Fruit fly (Drosophila melanogaster) whole organism, embryonic: ENCODE results near the gene CG33110.

Experiments
- Atf6 ChIP-seq: fragments of 200-800 bp; sonication (Bioruptor generic); IDR thresholded peaks from 2 replicates; pipeline ENCODE4 v1.3.6; 2022; ENCODE audit warnings: missing biosample characterization, missing genetic modification characterization
- B-H2 ChIP-seq: fragments of 200-800 bp; sonication (Bioruptor generic); optimal IDR thresholded peaks from 2 replicates; lab custom pipeline; 2018; ENCODE audit warnings: missing biosample characterization, mild to moderate bottlenecking, missing genetic modification characterization
- BEAF-32 ChIP-seq: fragments of 200-800 bp; sonication (Bioruptor generic); optimal IDR thresholded peaks from 3 replicates; lab custom pipeline; 2017; ENCODE audit warnings: missing biosample characterization, missing genetic modification characterization, mild to moderate bottlenecking, moderate library complexity, missing genetic modification reagents
- Bdp1 ChIP-seq: fragments of 200-800 bp; sonication (Bioruptor generic); optimal IDR thresholded peaks from 3 replicates; lab custom pipeline; 2016; ENCODE audit warnings: missing biosample characterization, missing genetic modification characterization
- CG10274 ChIP-seq: fragments of 200-800 bp; sonication (Bioruptor generic); optimal IDR thresholded peaks from 3 replicates; lab custom pipeline; 2017; ENCODE audit warnings: missing biosample characterization, mild to moderate bottlenecking, missing genetic modification characterization
- CG11560 ChIP-seq: fragments of 200-800 bp; sonication (Bioruptor generic); IDR thresholded peaks from 3 replicates; pipeline ENCODE4 v1.3.6; 2022; ENCODE audit warnings: missing biosample characterization, missing genetic modification characterization
- CG12236 ChIP-seq: fragments of 200-800 bp; sonication (Bioruptor generic); optimal IDR thresholded peaks from 2 replicates; lab custom pipeline; 2016; ENCODE audit warnings: missing biosample characterization, missing genetic modification characterization
- CG12942 ChIP-seq: fragments of 200-800 bp; sonication (Bioruptor generic); optimal IDR thresholded peaks from 3 replicates; lab custom pipeline; 2016; ENCODE audit warnings: missing biosample characterization, missing genetic modification characterization
- CG14965 ChIP-seq: fragments of 200-800 bp; sonication (Bioruptor generic); optimal IDR thresholded peaks from 2 replicates; lab custom pipeline; 2016; ENCODE audit warnings: missing biosample characterization, missing genetic modification characterization, borderline replicate concordance
- CG15601 ChIP-seq: fragments of 200-800 bp; sonication (Bioruptor generic); optimal IDR thresholded peaks from 3 replicates; lab custom pipeline; 2019; ENCODE audit warnings: missing biosample characterization, mild to moderate bottlenecking, missing genetic modification characterization, moderate library complexity
- CG17568 ChIP-seq: fragments of 200-800 bp; sonication (Bioruptor generic); optimal IDR thresholded peaks from 2 replicates; lab custom pipeline; 2018; ENCODE audit warnings: missing biosample characterization, mild to moderate bottlenecking, missing genetic modification characterization, moderate library complexity
- CG17912 ChIP-seq: fragments of 200-800 bp; sonication (Bioruptor generic); optimal IDR thresholded peaks from 2 replicates; lab custom pipeline; 2018; ENCODE audit warnings: missing biosample characterization, mild to moderate bottlenecking, missing genetic modification characterization
- CG3838 ChIP-seq: fragments of 200-800 bp; sonication (Bioruptor generic); optimal IDR thresholded peaks from 3 replicates; lab custom pipeline; 2016; ENCODE audit warnings: missing biosample characterization, missing genetic modification characterization
- CG4424 ChIP-seq: fragments of 200-800 bp; sonication (Bioruptor generic); optimal IDR thresholded peaks from 3 replicates; lab custom pipeline; 2016; ENCODE audit warnings: missing biosample characterization, missing genetic modification characterization
- CG8478 ChIP-seq: fragments of >200 bp; optimal IDR thresholded peaks from 2 replicates; lab custom pipeline; 2018
- CG8924 ChIP-seq: fragments of 200-800 bp; optimal IDR thresholded peaks from 3 replicates; lab custom pipeline; 2019; ENCODE audit warnings: missing biosample characterization, mild to moderate bottlenecking, missing genetic modification characterization, moderate library complexity
- CG9797 ChIP-seq: fragments of 200-800 bp; sonication (Bioruptor generic); optimal IDR thresholded peaks from 3 replicates; lab custom pipeline; 2018; ENCODE audit warnings: missing biosample characterization, mild to moderate bottlenecking, missing genetic modification characterization
- CG9932 ChIP-seq: fragments of 200-800 bp; sonication (Bioruptor generic); IDR thresholded peaks from 2 replicates; pipeline ENCODE4 v1.3.6; 2022; ENCODE audit warnings: missing biosample characterization, missing genetic modification characterization
- E2f2 ChIP-seq: fragments of 200-800 bp; sonication (Bioruptor generic); IDR thresholded peaks from 2 replicates; pipeline ENCODE4 v1.3.6; 2022; ENCODE audit warnings: missing biosample characterization, missing genetic modification characterization
- Eip74EF ChIP-seq, 2 experiments: fragments of 200-800 bp in 1 of 2; fragments of >200 bp in 1 of 2; sonication (Bioruptor generic) in 1 of 2; optimal IDR thresholded peaks; 2 replicates each; lab custom pipeline; 2017 to 2019; ENCODE audit warnings: missing biosample characterization in 2 of 2, missing genetic modification characterization in 2 of 2, mild to moderate bottlenecking in 1 of 2, moderate library complexity in 1 of 2
- Fer2 ChIP-seq: fragments of 200-800 bp; sonication (Bioruptor generic); optimal IDR thresholded peaks from 2 replicates; lab custom pipeline; 2018; ENCODE audit warnings: missing biosample characterization, mild to moderate bottlenecking, missing genetic modification characterization, moderate library complexity
- Gug ChIP-seq: fragments of 200-800 bp; sonication (Bioruptor generic); IDR thresholded peaks from 4 replicates; pipeline ENCODE4 v1.3.6; 2022; ENCODE audit warnings: missing biosample characterization, missing genetic modification characterization
- H15 ChIP-seq: fragments of 200-800 bp; sonication (Bioruptor generic); IDR thresholded peaks from 3 replicates; pipeline ENCODE4 v1.3.6; 2022; ENCODE audit warnings: missing biosample characterization, missing genetic modification characterization
- Jarid2 ChIP-seq: fragments of 200-800 bp; sonication (Bioruptor generic); optimal IDR thresholded peaks from 3 replicates; lab custom pipeline; 2017; ENCODE audit warnings: mild to moderate bottlenecking, missing biosample characterization, missing genetic modification reagents, missing genetic modification characterization
- MTF-1 ChIP-seq: fragments of 200-800 bp; sonication (Bioruptor generic); optimal IDR thresholded peaks from 2 replicates; lab custom pipeline; 2018; ENCODE audit warnings: missing biosample characterization, mild to moderate bottlenecking, missing genetic modification characterization, borderline replicate concordance
- NC2α ChIP-seq: fragments of 200-800 bp; sonication (Bioruptor generic); optimal IDR thresholded peaks from 2 replicates; lab custom pipeline; 2016; ENCODE audit warnings: missing biosample characterization, missing genetic modification characterization
- Oaz ChIP-seq: fragments of 200-800 bp; sonication (Bioruptor generic); IDR thresholded peaks from 2 replicates; pipeline ENCODE4 v1.3.6; 2022; ENCODE audit warnings: missing biosample characterization, missing genetic modification characterization
- Opbp ChIP-seq: fragments of 200-800 bp; sonication (Bioruptor generic); IDR thresholded peaks from 3 replicates; pipeline ENCODE4 v1.3.6; 2022; ENCODE audit warnings: missing biosample characterization, missing genetic modification characterization; ENCODE audit not compliant: partially characterized antibody
- Six4 ChIP-seq: fragments of 200-800 bp; sonication (Bioruptor generic); optimal IDR thresholded peaks from 2 replicates; lab custom pipeline; 2016; ENCODE audit warnings: missing biosample characterization, missing genetic modification characterization
- Stat92E ChIP-seq, 3 experiments: fragments of >200 bp in 2 of 3; fragments of 200-800 bp in 1 of 3; sonication (Bioruptor generic) in 1 of 3; optimal IDR thresholded peaks; 2 replicates each; lab custom pipeline; 2017 to 2019; ENCODE audit warnings: missing biosample characterization in 3 of 3, missing genetic modification characterization in 3 of 3, mild to moderate bottlenecking in 1 of 3, moderate library complexity in 1 of 3
- Taf1 ChIP-seq: fragments of 200-800 bp; sonication (Bioruptor generic); IDR thresholded peaks from 2 replicates; pipeline ENCODE4 v1.3.6; 2022; ENCODE audit warnings: missing biosample characterization, missing genetic modification characterization
- Tbp ChIP-seq: fragments of >200 bp; optimal IDR thresholded peaks from 2 replicates; lab custom pipeline; 2018; ENCODE audit warnings: missing biosample characterization, missing genetic modification characterization
- Xbp1 ChIP-seq: fragments of 200-800 bp; sonication (Bioruptor generic); optimal IDR thresholded peaks from 3 replicates; lab custom pipeline; 2016; ENCODE audit warnings: missing biosample characterization, mild to moderate bottlenecking, missing genetic modification characterization
- ato ChIP-seq: fragments of 200-800 bp; sonication (Bioruptor generic); IDR thresholded peaks from 2 replicates; pipeline ENCODE4 v1.3.6; 2022; ENCODE audit warnings: missing biosample characterization, missing genetic modification characterization; ENCODE audit not compliant: partially characterized antibody
- br ChIP-seq: fragments of >200 bp; optimal IDR thresholded peaks from 2 replicates; lab custom pipeline; 2017
- ewg ChIP-seq: fragments of 200-800 bp; sonication (Bioruptor generic); optimal IDR thresholded peaks from 3 replicates; lab custom pipeline; 2017; ENCODE audit warnings: mild to moderate bottlenecking, missing biosample characterization, missing genetic modification reagents, missing genetic modification characterization
- kah ChIP-seq: fragments of 200-800 bp; sonication (Bioruptor generic); optimal IDR thresholded peaks from 2 replicates; lab custom pipeline; 2018; ENCODE audit warnings: missing biosample characterization, mild to moderate bottlenecking, missing genetic modification characterization
- lola ChIP-seq, 3 experiments: fragments of >200 bp in 2 of 3; fragments of 200-800 bp in 1 of 3; sonication (Bioruptor generic) in 1 of 3; optimal IDR thresholded peaks; 2 replicates each; lab custom pipeline; 2017 to 2019; ENCODE audit warnings: missing biosample characterization in 3 of 3, missing genetic modification characterization in 3 of 3, mild to moderate bottlenecking in 1 of 3, moderate library complexity in 1 of 3
- mld ChIP-seq: fragments of 200-800 bp; sonication (Bioruptor generic); IDR thresholded peaks from 3 replicates; pipeline ENCODE4 v1.3.6; 2022; ENCODE audit warnings: missing biosample characterization, missing genetic modification characterization; ENCODE audit not compliant: partially characterized antibody
- nom ChIP-seq: fragments of 200-800 bp; sonication (Bioruptor generic); optimal IDR thresholded peaks from 2 replicates; lab custom pipeline; 2017; ENCODE audit warnings: missing biosample characterization, missing genetic modification characterization, mild to moderate bottlenecking, moderate library complexity, missing genetic modification reagents
- p53 ChIP-seq: fragments of 200-800 bp; sonication (Bioruptor generic); optimal IDR thresholded peaks from 2 replicates; lab custom pipeline; 2016; ENCODE audit warnings: missing biosample characterization, missing genetic modification characterization
- pita ChIP-seq: fragments of 200-800 bp; sonication (Bioruptor generic); optimal IDR thresholded peaks from 2 replicates; lab custom pipeline; 2017; ENCODE audit warnings: missing biosample characterization, mild to moderate bottlenecking, missing genetic modification characterization
- schlank ChIP-seq: fragments of 200-800 bp; sonication (Bioruptor generic); optimal IDR thresholded peaks from 2 replicates; lab custom pipeline; 2018; ENCODE audit warnings: missing biosample characterization, mild to moderate bottlenecking, missing genetic modification characterization
- sima ChIP-seq: fragments of 200-800 bp; sonication (Bioruptor generic); optimal IDR thresholded peaks from 2 replicates; lab custom pipeline; 2016; ENCODE audit warnings: missing biosample characterization, missing genetic modification characterization
- slbo ChIP-seq: fragments of 200-800 bp; sonication (Bioruptor generic); IDR thresholded peaks from 2 replicates; pipeline ENCODE4 v1.3.6; 2022; ENCODE audit warnings: missing biosample characterization, missing genetic modification characterization
- tgo ChIP-seq: fragments of 200-800 bp; sonication (Bioruptor generic); IDR thresholded peaks from 3 replicates; pipeline ENCODE4 v1.3.6; 2022; ENCODE audit warnings: missing biosample characterization, missing genetic modification characterization
- wdn ChIP-seq: fragments of 200-800 bp; sonication (Bioruptor generic); IDR thresholded peaks from 2 replicates; pipeline ENCODE4 v1.3.6; 2022; ENCODE audit warnings: missing biosample characterization, missing genetic modification characterization
- wek ChIP-seq: fragments of 200-800 bp; sonication (Bioruptor generic); optimal IDR thresholded peaks from 3 replicates; lab custom pipeline; 2018; ENCODE audit warnings: missing biosample characterization, mild to moderate bottlenecking, missing genetic modification characterization, moderate library complexity
- zf30C ChIP-seq: fragments of 200-800 bp; sonication (Bioruptor generic); optimal IDR thresholded peaks from 3 replicates; lab custom pipeline; 2018; ENCODE audit warnings: missing biosample characterization, mild to moderate bottlenecking, missing genetic modification characterization

The CG33110 gene

dm6 chr3R:22587419-22587963 lies 17.5 kb downstream of the CG33110 start, which contains the start of gene Efa6 (continued):
- TF ChIP-seq lola (GFP tag; optimal IDR thresholded peaks at IDR 0.05; lab: Kevin White, UChicago) (peak in 1 of 3 experiments; percentile 42), CG9797 (peak; percentile 45), Eip74EF (GFP tag; optimal IDR thresholded peaks at IDR 0.05; lab: Kevin White, UChicago) (peak in 1 of 2 experiments; percentile 0), sima (GFP tag; lab: Kevin White, UChicago) (no peak), Tbp (GFP tag; lab: Kevin White, UChicago) (no peak), ato (GFP tag; lab: Robert Waterston, UW) (peak; percentile 66; the same call in 1 of the 2 replicates), ewg (GFP tag; lab: Kevin White, UChicago) (no peak), slbo (peak; percentile 53), CG14965 (GFP tag; lab: Kevin White, UChicago) (no peak), Gug (GFP tag; lab: Robert Waterston, UW) (no peak), pita (GFP tag; lab: Kevin White, UChicago) (no peak), CG10274 (GFP tag; lab: Kevin White, UChicago) (no peak), p53 (GFP tag; lab: Kevin White, UChicago) (no peak), nom (GFP tag; lab: Kevin White, UChicago) (peak; percentile 54), CG17568 (GFP tag; lab: Kevin White, UChicago) (no peak), mld (GFP tag; lab: Robert Waterston, UW) (peak; percentile 86; the same call in 2 of the 3 replicates), B-H2 (GFP tag; lab: Kevin White, UChicago) (peak; percentile 55), NC2α (GFP tag; lab: Kevin White, UChicago) (no peak), CG8478 (no peak), schlank (tag; lab: Kevin White, UChicago) (peak; percentile 2), E2f2 (GFP tag; lab: Robert Waterston, UW) (peak; percentile 91), H15 (GFP tag; lab: Robert Waterston, UW) (no peak), Six4 (GFP tag; lab: Kevin White, UChicago) (no peak), CG8924 (peak; percentile 92), Taf1 (GFP tag; lab: Robert Waterston, UW) (0 out of 2 replicates have a peak, but pooled peaks have one; percentile 14), CG15601 (tag; lab: Kevin White, UChicago) (peak; percentile 59), Oaz (GFP tag; lab: Robert Waterston, UW) (no peak), CG12942 (GFP tag; lab: Kevin White, UChicago) (peak; percentile 41), CG12236 (GFP tag; lab: Kevin White, UChicago) (no peak), zf30C (GFP tag; lab: Kevin White, UChicago) (no peak), CG4424 (GFP tag; lab: Kevin White, UChicago) (peak; percentile 56), BEAF-32 (GFP tag; lab: Kevin White, UChicago) (peak; percentile 96), kah (GFP tag; lab: Kevin White, UChicago) (no peak), MTF-1 (GFP tag; lab: Kevin White, UChicago) (no peak), wdn (no peak), Stat92E (GFP tag; optimal IDR thresholded peaks at IDR 0.05; lab: Kevin White, UChicago) (peak in 1 of 3 experiments; percentile 62), Fer2 (tag; lab: Kevin White, UChicago) (no peak), CG11560 (tag; lab: Robert Waterston, UW) (peak; percentile 37; the same call in 1 of the 3 replicates), Bdp1 (GFP tag; lab: Kevin White, UChicago) (no peak), CG17912 (GFP tag; lab: Kevin White, UChicago) (no peak), tgo (GFP tag; lab: Robert Waterston, UW) (0 out of 3 replicates have a peak, but pooled peaks have one; percentile 18), CG9932 (GFP tag; lab: Robert Waterston, UW) (peak; percentile 73), wek (no peak), Opbp (GFP tag; lab: Robert Waterston, UW) (peak; percentile 86; the same call in 1 of the 3 replicates), br (no peak), CG3838 (GFP tag; lab: Kevin White, UChicago) (no peak), Xbp1 (peak; percentile 56), Atf6 (GFP tag; lab: Robert Waterston, UW) (0 out of 2 replicates have a peak, but pooled peaks have one; percentile 45), Jarid2 (GFP tag; lab: Kevin White, UChicago) (peak; percentile 93)
